Fruit fly (Drosophila melanogaster) whole organism, embryonic: ENCODE data around the gene alien.

ENCODE experiments used
- Aef1 ChIP-seq: fragments of 200-800 bp; sonication (Bioruptor generic); IDR thresholded peaks from 3 replicates; pipeline ENCODE4 v1.3.6; 2022; ENCODE audit warnings: missing biosample characterization, missing genetic modification characterization
- Atf6 ChIP-seq: fragments of 200-800 bp; sonication (Bioruptor generic); IDR thresholded peaks from 2 replicates; pipeline ENCODE4 v1.3.6; 2022; ENCODE audit warnings: missing biosample characterization, missing genetic modification characterization
- CG1024 ChIP-seq: fragments of 200-800 bp; sonication (Bioruptor generic); IDR thresholded peaks from 2 replicates; pipeline ENCODE4 v1.3.6; 2022; ENCODE audit warnings: missing biosample characterization, missing genetic modification characterization
- CG11695 ChIP-seq: fragments of 200-800 bp; sonication (Bioruptor generic); IDR thresholded peaks from 3 replicates; pipeline ENCODE4 v1.3.6; 2022; ENCODE audit warnings: missing biosample characterization, missing genetic modification characterization
- CG12155 ChIP-seq: fragments of 200-800 bp; sonication (Bioruptor generic); optimal IDR thresholded peaks from 3 replicates; lab custom pipeline; 2016; ENCODE audit warnings: missing biosample characterization, missing genetic modification characterization
- CG13296 ChIP-seq: fragments of 200-800 bp; sonication (Bioruptor generic); optimal IDR thresholded peaks from 3 replicates; lab custom pipeline; 2018; ENCODE audit warnings: missing biosample characterization, mild to moderate bottlenecking, missing genetic modification characterization
- CG14441 ChIP-seq: fragments of 200-800 bp; sonication (Bioruptor generic); IDR thresholded peaks from 2 replicates; pipeline ENCODE4 v1.3.6; 2022; ENCODE audit warnings: missing biosample characterization, missing genetic modification characterization
- CG15011 ChIP-seq: fragments of 200-800 bp; sonication (Bioruptor generic); optimal IDR thresholded peaks from 3 replicates; lab custom pipeline; 2018; ENCODE audit warnings: missing biosample characterization, mild to moderate bottlenecking, missing genetic modification characterization
- CG1647 ChIP-seq: fragments of 200-800 bp; sonication (Bioruptor generic); optimal IDR thresholded peaks from 3 replicates; lab custom pipeline; 2016; ENCODE audit warnings: missing biosample characterization, missing genetic modification characterization
- CG17359 ChIP-seq: fragments of 200-800 bp; sonication (Bioruptor generic); optimal IDR thresholded peaks from 3 replicates; lab custom pipeline; 2018; ENCODE audit warnings: missing biosample characterization, mild to moderate bottlenecking, missing genetic modification characterization, moderate library complexity
- CG17568 ChIP-seq: fragments of 200-800 bp; sonication (Bioruptor generic); optimal IDR thresholded peaks from 2 replicates; lab custom pipeline; 2018; ENCODE audit warnings: missing biosample characterization, mild to moderate bottlenecking, missing genetic modification characterization, moderate library complexity
- CG1832 ChIP-seq: fragments of 200-800 bp; sonication (Bioruptor generic); optimal IDR thresholded peaks from 2 replicates; lab custom pipeline; 2017; ENCODE audit warnings: missing biosample characterization, mild to moderate bottlenecking, missing genetic modification characterization, inconsistent platforms
- CG18476 ChIP-seq: fragments of 200-800 bp; sonication (Bioruptor generic); optimal IDR thresholded peaks from 2 replicates; lab custom pipeline; 2016; ENCODE audit warnings: missing biosample characterization, mild to moderate bottlenecking, missing genetic modification characterization
- CG2120 ChIP-seq: fragments of 200-800 bp; sonication (Bioruptor generic); optimal IDR thresholded peaks from 3 replicates; lab custom pipeline; 2016; ENCODE audit warnings: missing biosample characterization, missing genetic modification characterization
- CG31388 ChIP-seq: fragments of 200-800 bp; sonication (Bioruptor generic); optimal IDR thresholded peaks from 2 replicates; lab custom pipeline; 2016; ENCODE audit warnings: missing biosample characterization, missing genetic modification characterization
- CG3281 ChIP-seq: fragments of 200-800 bp; sonication (Bioruptor generic); optimal IDR thresholded peaks from 3 replicates; lab custom pipeline; 2017; ENCODE audit warnings: missing biosample characterization, mild to moderate bottlenecking, missing genetic modification characterization
- CG4424 ChIP-seq: fragments of 200-800 bp; sonication (Bioruptor generic); optimal IDR thresholded peaks from 3 replicates; lab custom pipeline; 2016; ENCODE audit warnings: missing biosample characterization, missing genetic modification characterization
- CG6654 ChIP-seq: fragments of 200-800 bp; sonication (Bioruptor generic); optimal IDR thresholded peaks from 2 replicates; lab custom pipeline; 2017; ENCODE audit warnings: missing biosample characterization, mild to moderate bottlenecking, missing genetic modification characterization
- CG6854 ChIP-seq: fragments of 200-800 bp; sonication (Bioruptor generic); optimal IDR thresholded peaks from 3 replicates; lab custom pipeline; 2017; ENCODE audit warnings: missing biosample characterization, mild to moderate bottlenecking, missing genetic modification characterization
- CG7786 ChIP-seq: fragments of 200-800 bp; sonication (Bioruptor generic); optimal IDR thresholded peaks from 2 replicates; lab custom pipeline; 2016; ENCODE audit warnings: missing biosample characterization, missing genetic modification characterization
- CG7963 ChIP-seq: fragments of 200-800 bp; sonication (Bioruptor generic); IDR thresholded peaks from 3 replicates; pipeline ENCODE4 v1.3.6; 2022; ENCODE audit warnings: missing biosample characterization, missing genetic modification characterization; ENCODE audit not compliant: partially characterized antibody
- CG9727 ChIP-seq: fragments of 200-800 bp; sonication (Bioruptor generic); optimal IDR thresholded peaks from 3 replicates; lab custom pipeline; 2017; ENCODE audit warnings: missing biosample characterization, mild to moderate bottlenecking, missing genetic modification characterization
- D ChIP-seq, 2 experiments: fragments of 200-800 bp in 1 of 2; fragments of >200 bp in 1 of 2; sonication (Bioruptor generic) in 1 of 2; optimal IDR thresholded peaks; 2 replicates in 1 of 2; 3 replicates in 1 of 2; lab custom pipeline; 2017; ENCODE audit warnings: mild to moderate bottlenecking in 1 of 2, missing biosample characterization in 1 of 2, missing genetic modification characterization in 1 of 2, missing genetic modification reagents in 1 of 2
- Deaf1 ChIP-seq: fragments of 200-800 bp; optimal IDR thresholded peaks from 3 replicates; lab custom pipeline; 2019; ENCODE audit warnings: missing biosample characterization, mild to moderate bottlenecking, missing genetic modification characterization, moderate library complexity
- E2f1 ChIP-seq: fragments of 200-800 bp; sonication (Bioruptor generic); IDR thresholded peaks from 2 replicates; pipeline ENCODE4 v1.3.6; 2022; ENCODE audit warnings: missing biosample characterization, missing genetic modification characterization
- Ets97D ChIP-seq: fragments of 200-800 bp; sonication (Bioruptor generic); optimal IDR thresholded peaks from 3 replicates; lab custom pipeline; 2016; ENCODE audit warnings: missing biosample characterization, missing genetic modification characterization
- Fer3 ChIP-seq: fragments of 200-800 bp; sonication (Bioruptor generic); optimal IDR thresholded peaks from 2 replicates; lab custom pipeline; 2018; ENCODE audit warnings: missing biosample characterization, mild to moderate bottlenecking, missing genetic modification characterization, moderate library complexity
- Hr51 ChIP-seq, 2 experiments: fragments of 200-800 bp; sonication (Bioruptor generic); optimal IDR thresholded peaks; 2 replicates in 1 of 2; 3 replicates in 1 of 2; lab custom pipeline; 2016 to 2018; ENCODE audit warnings: missing biosample characterization in 2 of 2, missing genetic modification characterization in 2 of 2, mild to moderate bottlenecking in 1 of 2, moderate library complexity in 1 of 2
- Max ChIP-seq: fragments of 200-800 bp; sonication (Bioruptor generic); optimal IDR thresholded peaks from 2 replicates; lab custom pipeline; 2016; ENCODE audit warnings: missing biosample characterization, mild to moderate bottlenecking, missing genetic modification characterization
- Myb ChIP-seq: fragments of 200-800 bp; sonication (Bioruptor generic); optimal IDR thresholded peaks from 2 replicates; lab custom pipeline; 2016; ENCODE audit warnings: missing biosample characterization, missing genetic modification characterization
- Oaz ChIP-seq: fragments of 200-800 bp; sonication (Bioruptor generic); IDR thresholded peaks from 2 replicates; pipeline ENCODE4 v1.3.6; 2022; ENCODE audit warnings: missing biosample characterization, missing genetic modification characterization
- Trl ChIP-seq, 3 experiments: fragments of >200 bp in 2 of 3; fragments of 200-800 bp in 1 of 3; sonication (Bioruptor generic) in 1 of 3; optimal IDR thresholded peaks; 2 replicates in 1 of 3; 3 replicates in 2 of 3; lab custom pipeline; 2016 to 2017; ENCODE audit warnings: missing biosample characterization in 1 of 3, missing genetic modification characterization in 1 of 3
- ab ChIP-seq: fragments of 200-800 bp; sonication (Bioruptor generic); optimal IDR thresholded peaks from 2 replicates; lab custom pipeline; 2016; ENCODE audit warnings: missing biosample characterization, missing genetic modification characterization
- cato ChIP-seq: fragments of 200-800 bp; sonication (Bioruptor generic); optimal IDR thresholded peaks from 2 replicates; lab custom pipeline; 2016; ENCODE audit warnings: missing biosample characterization, missing genetic modification characterization, borderline replicate concordance
- dati ChIP-seq: fragments of 200-800 bp; sonication (Bioruptor generic); IDR thresholded peaks from 2 replicates; pipeline ENCODE4 v1.3.6; 2022; ENCODE audit warnings: missing biosample characterization, missing genetic modification characterization
- exex ChIP-seq: fragments of 200-800 bp; sonication (Bioruptor generic); optimal IDR thresholded peaks from 4 replicates; lab custom pipeline; 2018; ENCODE audit warnings: missing biosample characterization, mild to moderate bottlenecking, missing genetic modification characterization, moderate library complexity
- h ChIP-seq: fragments of >200 bp; optimal IDR thresholded peaks from 2 replicates; lab custom pipeline; 2017
- hth ChIP-seq: fragments of >200 bp; optimal IDR thresholded peaks from 2 replicates; lab custom pipeline; 2017; ENCODE audit warnings: inconsistent platforms
- ind ChIP-seq: fragments of 200-800 bp; sonication (Bioruptor generic); optimal IDR thresholded peaks from 3 replicates; lab custom pipeline; 2016; ENCODE audit warnings: missing biosample characterization, missing genetic modification characterization
- maf-S ChIP-seq: fragments of 200-800 bp; sonication (Bioruptor generic); optimal IDR thresholded peaks from 2 replicates; lab custom pipeline; 2016; ENCODE audit warnings: missing biosample characterization, missing genetic modification characterization
- nmo ChIP-seq: fragments of 200-800 bp; sonication (Bioruptor generic); optimal IDR thresholded peaks from 2 replicates; lab custom pipeline; 2018; ENCODE audit warnings: missing biosample characterization, mild to moderate bottlenecking, missing genetic modification characterization, moderate library complexity
- odd ChIP-seq: fragments of 200-800 bp; sonication (Bioruptor generic); optimal IDR thresholded peaks from 2 replicates; lab custom pipeline; 2017; ENCODE audit warnings: missing biosample characterization, mild to moderate bottlenecking, missing genetic modification characterization
- sens ChIP-seq: fragments of 200-800 bp; sonication (Bioruptor generic); peaks from one replicate; lab custom pipeline; 2016; ENCODE audit warnings: missing biosample characterization, missing genetic modification characterization
- tgo ChIP-seq: fragments of 200-800 bp; sonication (Bioruptor generic); IDR thresholded peaks from 3 replicates; pipeline ENCODE4 v1.3.6; 2022; ENCODE audit warnings: missing biosample characterization, missing genetic modification characterization
- tin ChIP-seq: fragments of 200-800 bp; sonication (Bioruptor generic); optimal IDR thresholded peaks from 3 replicates; lab custom pipeline; 2016; ENCODE audit warnings: missing biosample characterization, missing genetic modification characterization
- tio ChIP-seq: fragments of 200-800 bp; sonication (Bioruptor generic); optimal IDR thresholded peaks from 2 replicates; lab custom pipeline; 2017; ENCODE audit warnings: missing biosample characterization, missing genetic modification characterization, inconsistent platforms
- trem ChIP-seq: fragments of 200-800 bp; optimal IDR thresholded peaks from 3 replicates; lab custom pipeline; 2019; ENCODE audit warnings: missing biosample characterization, mild to moderate bottlenecking, missing genetic modification characterization, moderate library complexity
- tx ChIP-seq: fragments of 200-800 bp; sonication (Bioruptor generic); optimal IDR thresholded peaks from 2 replicates; lab custom pipeline; 2016; ENCODE audit warnings: missing biosample characterization, missing genetic modification characterization
- wdn ChIP-seq: fragments of 200-800 bp; sonication (Bioruptor generic); IDR thresholded peaks from 2 replicates; pipeline ENCODE4 v1.3.6; 2022; ENCODE audit warnings: missing biosample characterization, missing genetic modification characterization
- z ChIP-seq: fragments of 200-800 bp; sonication (Bioruptor generic); IDR thresholded peaks from 3 replicates; pipeline ENCODE4 v1.3.6; 2022; ENCODE audit warnings: missing biosample characterization, missing genetic modification characterization
- zen2 ChIP-seq: fragments of 200-800 bp; sonication (Bioruptor generic); IDR thresholded peaks from 3 replicates; pipeline ENCODE4 v1.3.6; 2022; ENCODE audit warnings: missing biosample characterization, missing genetic modification characterization; ENCODE audit not compliant: partially characterized antibody

alien gene

DNA sequence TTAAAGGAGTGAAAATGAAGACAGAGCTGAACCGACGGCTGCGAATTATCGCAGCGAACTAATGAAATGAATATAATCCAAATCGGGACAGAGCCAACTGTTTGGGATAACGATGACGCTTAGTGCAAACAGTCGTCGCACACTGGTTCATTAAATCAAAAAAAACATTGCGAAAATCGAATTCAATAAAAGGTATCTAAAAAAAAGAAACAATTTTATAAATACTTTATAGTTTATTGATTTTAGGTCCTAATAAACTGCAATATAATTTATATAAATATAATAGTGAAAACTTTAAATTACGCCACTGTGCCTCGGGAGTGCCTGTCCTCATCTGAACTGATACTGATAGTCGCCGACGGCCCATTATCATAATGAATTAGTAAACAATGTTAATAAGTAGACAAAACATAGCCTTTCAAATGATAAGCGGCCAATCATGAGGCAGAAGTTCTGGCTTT, 38.1 kb downstream of the alien start, which contains the start of gene CG31886 (continued):
- no peak for TF ChIP-seq CG17568 (GFP tag; lab: Kevin White, UChicago)
- TF ChIP-seq sens (GFP tag; lab: Kevin White, UChicago): peak; percentile 78
- no peak for TF ChIP-seq odd (GFP tag; lab: Kevin White, UChicago)
- no peak for TF ChIP-seq CG18476 (GFP tag; lab: Kevin White, UChicago)
- TF ChIP-seq nmo (GFP tag; lab: Kevin White, UChicago): peak; percentile 15
- TF ChIP-seq dati: 0 out of 2 replicates have a peak, but pooled peaks have one; percentile 4
- TF ChIP-seq CG6654 (GFP tag; lab: Kevin White, UChicago): no peak
- no peak for TF ChIP-seq CG17359 (tag; lab: Kevin White, UChicago)
- TF ChIP-seq D (optimal IDR thresholded peaks at IDR 0.05; lab: Kevin White, UChicago): no peak
- no peak for TF ChIP-seq D (GFP tag; optimal IDR thresholded peaks at IDR 0.05; lab: Kevin White, UChicago)
- TF ChIP-seq Deaf1: no peak
- TF ChIP-seq Ets97D (GFP tag; lab: Kevin White, UChicago): no peak
- no peak for TF ChIP-seq CG13296 (GFP tag; lab: Kevin White, UChicago)
- no peak for TF ChIP-seq CG6854 (GFP tag; lab: Kevin White, UChicago)
- no peak for TF ChIP-seq h
- TF ChIP-seq Atf6 (GFP tag; lab: Robert Waterston, UW): no peak; the same call in 1 of the 2 replicates
- TF ChIP-seq z: no peak
- no peak for TF ChIP-seq maf-S (GFP tag; lab: Kevin White, UChicago)
- no peak for TF ChIP-seq CG7786 (GFP tag; lab: Kevin White, UChicago)
- TF ChIP-seq CG12155 (GFP tag; lab: Kevin White, UChicago): no peak
- TF ChIP-seq CG1647 (GFP tag; lab: Kevin White, UChicago): no peak
- no peak for TF ChIP-seq CG3281 (GFP tag; lab: Kevin White, UChicago)
- no peak for TF ChIP-seq Oaz (GFP tag; lab: Robert Waterston, UW)
- no peak for TF ChIP-seq CG1832
- peak; percentile 40; the same call in 1 of the 3 replicates for TF ChIP-seq tgo
- TF ChIP-seq CG7963 (GFP tag; lab: Robert Waterston, UW): no peak
- peak; percentile 30 for TF ChIP-seq CG9727 (GFP tag; lab: Kevin White, UChicago)
- no peak for TF ChIP-seq trem
- peak; percentile 32; the same call in 1 of the 2 replicates for TF ChIP-seq CG14441 (GFP tag; lab: Robert Waterston, UW)
- no peak for TF ChIP-seq Max (GFP tag; lab: Kevin White, UChicago)
- TF ChIP-seq wdn (GFP tag; lab: Robert Waterston, UW): no peak
- peak; percentile 27 for TF ChIP-seq CG4424 (GFP tag; lab: Kevin White, UChicago)
- peak; percentile 34 for TF ChIP-seq exex (tag; lab: Kevin White, UChicago)
- no peak for TF ChIP-seq zen2 (GFP tag; lab: Robert Waterston, UW)
- no peak for TF ChIP-seq CG31388 (GFP tag; lab: Kevin White, UChicago)
- TF ChIP-seq cato: no peak
- TF ChIP-seq E2f1 (GFP tag; lab: Robert Waterston, UW): no peak
- TF ChIP-seq ind (GFP tag; lab: Kevin White, UChicago): peak; percentile 3
- TF ChIP-seq tx: no peak
- no peak for TF ChIP-seq Trl (optimal IDR thresholded peaks at IDR 0.05; lab: Kevin White, UChicago)
- no peak for TF ChIP-seq Trl (GFP tag; optimal IDR thresholded peaks at IDR 0.05; lab: Kevin White, UChicago)
- no peak for TF ChIP-seq Fer3 (tag; lab: Kevin White, UChicago)
- no peak for TF ChIP-seq CG1024
- peak; percentile 38 for TF ChIP-seq CG2120 (GFP tag; lab: Kevin White, UChicago)
- no peak for TF ChIP-seq Hr51 (GFP tag; optimal IDR thresholded peaks at IDR 0.05; lab: Kevin White, UChicago)
- TF ChIP-seq tin (GFP tag; lab: Kevin White, UChicago): peak; percentile 4
- no peak for TF ChIP-seq hth (lab: Kevin White, UChicago)
- no peak for TF ChIP-seq ab (GFP tag; lab: Kevin White, UChicago)
- no peak for TF ChIP-seq Myb (GFP tag; lab: Kevin White, UChicago)
- no peak for TF ChIP-seq tio (GFP tag; lab: Kevin White, UChicago)
- TF ChIP-seq CG15011 (GFP tag; lab: Kevin White, UChicago): no peak
- TF ChIP-seq Aef1 (GFP tag; lab: Robert Waterston, UW): no peak
- TF ChIP-seq CG11695 (GFP tag; lab: Robert Waterston, UW): 0 out of 3 replicates have a peak, but pooled peaks have one; percentile 36
